Worm (Caenorhabditis elegans) whole organism, midembryonic: ENCODE measurements around the gene R08A2.7.

ENCODE experiments used
- cog-1 ChIP-seq: sonication (generic microtip); optimal IDR thresholded peaks from 2 replicates; lab custom pipeline; 2016; ENCODE audit warnings: missing genetic modification characterization, missing compliant biosample characterization
- flt-1 ChIP-seq: fragments of 200-800 bp; sonication (Bioruptor generic); IDR thresholded peaks from 2 replicates; pipeline ENCODE4 v1.3.6; 2022; ENCODE audit warnings: missing genetic modification characterization, missing compliant biosample characterization
- tab-1 ChIP-seq: fragments of 200-800 bp; sonication (Bioruptor generic); IDR thresholded peaks from 2 replicates; pipeline ENCODE4 v1.3.6; 2022; ENCODE audit warnings: missing genetic modification characterization, missing compliant biosample characterization
- ztf-23 ChIP-seq: fragments of 200-800 bp; sonication (Bioruptor generic); IDR thresholded peaks from 2 replicates; pipeline ENCODE4 v1.3.6; 2022; ENCODE audit warnings: missing genetic modification reagents, missing genetic modification characterization, missing compliant biosample characterization
- ztf-29 ChIP-seq: fragments of 200-800 bp; sonication (Bioruptor generic); IDR thresholded peaks from 2 replicates; pipeline ENCODE4 v1.3.6; 2022; ENCODE audit warnings: missing genetic modification reagents, missing genetic modification characterization, missing compliant biosample characterization

DNA sequence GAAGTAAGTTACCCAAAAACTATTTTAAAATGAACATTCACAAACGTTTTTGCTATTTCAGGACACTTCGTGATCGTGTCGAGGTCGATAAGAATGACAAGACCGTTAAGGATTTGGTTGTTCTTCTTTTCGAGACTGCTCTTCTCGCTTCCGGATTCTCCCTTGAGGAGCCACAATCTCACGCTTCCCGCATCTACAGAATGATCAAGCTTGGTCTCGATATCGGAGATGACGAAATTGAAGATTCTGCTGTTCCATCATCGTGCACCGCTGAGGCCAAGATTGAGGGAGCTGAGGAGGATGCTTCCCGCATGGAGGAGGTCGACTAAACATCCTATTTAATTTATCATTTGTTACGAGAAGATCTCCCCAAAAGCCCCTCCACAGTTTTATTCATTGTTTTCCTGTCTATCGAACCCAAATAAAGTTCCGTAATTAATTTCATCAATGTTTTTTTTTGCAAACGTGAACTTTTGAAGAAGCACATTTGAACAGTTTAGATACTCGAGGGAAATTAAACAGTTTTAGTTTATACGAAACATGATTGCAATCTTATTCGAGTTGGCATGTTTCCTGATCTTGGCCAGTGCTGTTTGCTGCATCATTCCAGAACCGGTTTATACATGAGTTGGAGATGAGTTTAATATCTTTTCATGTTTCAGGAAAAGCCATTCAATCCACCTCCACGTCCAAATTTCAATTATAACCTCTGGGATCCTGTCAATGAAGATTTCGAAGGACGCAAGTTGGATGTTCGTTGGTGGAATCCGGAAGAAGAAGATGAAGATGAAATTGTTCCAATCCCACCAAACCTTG, 34.8 kb upstream of the R08A2.7 start, which contains the start of gene C47E8.11:
- TF ChIP-seq tab-1 (no peak), ztf-23 (GFP tag; lab: Robert Waterston, UW) (no peak), cog-1 (tag; lab: Kevin White, UChicago) (no peak), flt-1 (GFP tag; lab: Robert Waterston, UW) (no peak), ztf-29 (GFP tag; lab: Robert Waterston, UW) (no peak)
